Worm (Caenorhabditis elegans) whole organism, young adult: Measurements from ENCODE around the gene spe-51.
A peak's percentile ranks its signal among the peaks of the same experiment; 100 is the strongest.

Experiments used
- B0336.3 ChIP-seq: fragments of 200-800 bp; sonication (Bioruptor generic); IDR thresholded peaks from 2 replicates; pipeline ENCODE4 v1.3.6; 2022; ENCODE audit warnings: missing genetic modification characterization, missing compliant biosample characterization
- D2030.7 ChIP-seq: fragments of 200-800 bp; sonication (Bioruptor generic); IDR thresholded peaks from 2 replicates; pipeline ENCODE4 v1.3.6; 2022; ENCODE audit warnings: missing genetic modification reagents, missing genetic modification characterization, missing compliant biosample characterization
- F33H1.4 ChIP-seq: fragments of 200-800 bp; sonication (Bioruptor generic); IDR thresholded peaks from 2 replicates; pipeline ENCODE4 v1.3.6; 2022; ENCODE audit warnings: missing genetic modification reagents, missing genetic modification characterization, missing compliant biosample characterization
- F37B4.10 ChIP-seq: fragments of 200-800 bp; sonication (Bioruptor generic); IDR thresholded peaks from 2 replicates; pipeline ENCODE4 v1.3.6; 2022; ENCODE audit warnings: missing genetic modification characterization, missing compliant biosample characterization
- F49E8.2 ChIP-seq: sonication (generic microtip); optimal IDR thresholded peaks from 3 replicates; lab custom pipeline; 2017; ENCODE audit warnings: missing genetic modification characterization, mild to moderate bottlenecking, missing compliant biosample characterization, antibody characterized with exemption, moderate library complexity; ENCODE audit not compliant: insufficient read depth
- Y53G8AR.9 ChIP-seq: fragments of 200-800 bp; sonication (Bioruptor generic); conservative IDR thresholded peaks from 2 replicates; pipeline ENCODE4 v1.3.6; 2022; ENCODE audit warnings: missing genetic modification reagents, missing genetic modification characterization, missing compliant biosample characterization
- Y79H2A.3 ChIP-seq: fragments of 200-800 bp; sonication (Bioruptor generic); conservative IDR thresholded peaks from 2 replicates; pipeline ENCODE4 v1.3.6; 2022; ENCODE audit warnings: missing genetic modification reagents, missing genetic modification characterization, missing compliant biosample characterization
- atf-7 ChIP-seq: sonication (generic microtip); optimal IDR thresholded peaks from 2 replicates; lab custom pipeline; 2017; ENCODE audit warnings: mild to moderate bottlenecking, missing genetic modification characterization, missing compliant biosample characterization
- attf-6 ChIP-seq: fragments of 200-800 bp; sonication (Bioruptor generic); IDR thresholded peaks from 2 replicates; pipeline ENCODE4 v1.3.6; 2022; ENCODE audit warnings: missing genetic modification reagents, missing genetic modification characterization, missing compliant biosample characterization
- bed-2 ChIP-seq: fragments of 200-800 bp; sonication (Bioruptor generic); IDR thresholded peaks from 2 replicates; pipeline ENCODE4 v1.3.6; 2022; ENCODE audit warnings: missing genetic modification reagents, missing genetic modification characterization, missing compliant biosample characterization
- cebp-1 ChIP-seq, 2 experiments: fragments of 200-800 bp in 1 of 2; sonication (Bioruptor generic) in 1 of 2; sonication (generic microtip) in 1 of 2; IDR thresholded peaks in 1 of 2; optimal IDR thresholded peaks in 1 of 2; 2 replicates each; pipeline versions ENCODE4 v1.3.6 to Lab custom; 2017 to 2022; ENCODE audit warnings: missing compliant biosample characterization in 2 of 2, missing genetic modification characterization in 2 of 2, mild to moderate bottlenecking in 1 of 2, missing genetic modification reagents in 1 of 2, moderate library complexity in 1 of 2
- ceh-100 ChIP-seq: fragments of 200-800 bp; sonication (Bioruptor generic); IDR thresholded peaks from 2 replicates; pipeline ENCODE4 v1.3.6; 2022; ENCODE audit warnings: missing genetic modification reagents, missing genetic modification characterization, missing compliant biosample characterization
- ceh-91 ChIP-seq: fragments of 200-800 bp; sonication (Bioruptor generic); IDR thresholded peaks from 2 replicates; pipeline ENCODE4 v1.3.6; 2022; ENCODE audit warnings: missing genetic modification reagents, missing genetic modification characterization, missing compliant biosample characterization
- dox-1 ChIP-seq: fragments of 200-800 bp; sonication (Bioruptor generic); IDR thresholded peaks from 2 replicates; pipeline ENCODE4 v1.3.6; 2022; ENCODE audit warnings: missing genetic modification reagents, missing genetic modification characterization, missing compliant biosample characterization
- dpl-1 ChIP-seq: fragments of 150-350 bp; optimal IDR thresholded peaks from 2 replicates; lab custom pipeline; 2014; ENCODE audit warnings: missing biosample characterization, missing genetic modification reagents, missing genetic modification characterization
- gei-17 ChIP-seq: fragments of 200-800 bp; sonication (Bioruptor generic); optimal IDR thresholded peaks from 2 replicates; lab custom pipeline; 2018; ENCODE audit warnings: mild to moderate bottlenecking, missing genetic modification characterization, missing compliant biosample characterization
- hlh-12 ChIP-seq: sonication (generic microtip); optimal IDR thresholded peaks from 2 replicates; lab custom pipeline; 2016; ENCODE audit warnings: missing genetic modification characterization, missing compliant biosample characterization
- hmg-1.2 ChIP-seq: fragments of 200-800 bp; sonication (Bioruptor generic); IDR thresholded peaks from 2 replicates; pipeline ENCODE4 v1.3.6; 2022; ENCODE audit warnings: missing genetic modification reagents, missing genetic modification characterization, missing compliant biosample characterization
- hsf-1 ChIP-seq: fragments of 200-800 bp; sonication (Bioruptor generic); IDR thresholded peaks from 2 replicates; pipeline ENCODE4 v1.3.6; 2022; ENCODE audit warnings: missing genetic modification reagents, missing genetic modification characterization, missing compliant biosample characterization
- let-526 ChIP-seq: fragments of 200-800 bp; sonication (Bioruptor generic); IDR thresholded peaks from 2 replicates; pipeline ENCODE4 v1.3.6; 2022; ENCODE audit warnings: missing genetic modification reagents, missing genetic modification characterization, missing compliant biosample characterization
- let-607 ChIP-seq, 2 experiments: fragments of 200-800 bp in 1 of 2; sonication (Bioruptor generic) in 1 of 2; sonication (generic microtip) in 1 of 2; optimal IDR thresholded peaks; 2 replicates each; lab custom pipeline; 2016 to 2018; ENCODE audit warnings: mild to moderate bottlenecking in 2 of 2, missing compliant biosample characterization in 2 of 2, missing genetic modification characterization in 2 of 2, moderate library complexity in 2 of 2, missing genotype in 1 of 2
- lin-26 ChIP-seq: fragments of 200-800 bp; sonication (Bioruptor generic); IDR thresholded peaks from 2 replicates; pipeline ENCODE4 v1.3.6; 2022; ENCODE audit warnings: missing genetic modification reagents, missing genetic modification characterization, missing compliant biosample characterization
- lin-54 ChIP-seq: fragments of 200-800 bp; sonication (Bioruptor generic); optimal IDR thresholded peaks from 2 replicates; lab custom pipeline; 2018; ENCODE audit warnings: mild to moderate bottlenecking, missing genetic modification characterization, missing compliant biosample characterization
- lir-1 ChIP-seq: fragments of 200-800 bp; sonication (Bioruptor generic); conservative IDR thresholded peaks from 2 replicates; pipeline ENCODE4 v1.3.6; 2022; ENCODE audit warnings: missing genetic modification reagents, missing genetic modification characterization, missing compliant biosample characterization
- lsl-1 ChIP-seq: fragments of 200-800 bp; sonication (Bioruptor generic); optimal IDR thresholded peaks from 2 replicates; lab custom pipeline; 2018; ENCODE audit warnings: mild to moderate bottlenecking, missing genetic modification characterization, moderate library complexity, missing compliant biosample characterization
- lsy-27 ChIP-seq: sonication (generic microtip); optimal IDR thresholded peaks from 2 replicates; lab custom pipeline; 2017; ENCODE audit warnings: missing genetic modification characterization, mild to moderate bottlenecking, missing compliant biosample characterization, antibody characterized with exemption, missing genotype, borderline replicate concordance; ENCODE audit not compliant: insufficient read depth
- madf-3 ChIP-seq: fragments of 200-800 bp; sonication (Bioruptor generic); IDR thresholded peaks from 2 replicates; pipeline ENCODE4 v1.3.6; 2022; ENCODE audit warnings: missing genetic modification reagents, missing genetic modification characterization, missing compliant biosample characterization
- madf-6 ChIP-seq: fragments of 200-800 bp; sonication (Bioruptor generic); IDR thresholded peaks from 2 replicates; pipeline ENCODE4 v1.3.6; 2022; ENCODE audit warnings: missing genetic modification reagents, missing genetic modification characterization, missing compliant biosample characterization
- madf-8 ChIP-seq: fragments of 200-800 bp; sonication (Bioruptor generic); conservative IDR thresholded peaks from 2 replicates; pipeline ENCODE4 v1.3.6; 2022; ENCODE audit warnings: missing genetic modification reagents, missing genetic modification characterization, missing compliant biosample characterization
- mel-28 ChIP-seq: sonication (generic microtip); optimal IDR thresholded peaks from 2 replicates; lab custom pipeline; 2016; ENCODE audit warnings: borderline replicate concordance, mild to moderate bottlenecking, missing genetic modification characterization, missing compliant biosample characterization
- nfya-2 ChIP-seq: fragments of 200-800 bp; sonication (Bioruptor generic); IDR thresholded peaks from 2 replicates; pipeline ENCODE4 v1.3.6; 2022; ENCODE audit warnings: missing genetic modification reagents, missing genetic modification characterization, missing compliant biosample characterization
- nfyb-1 ChIP-seq: fragments of 200-800 bp; sonication (Bioruptor generic); IDR thresholded peaks from 2 replicates; pipeline ENCODE4 v1.3.6; 2022; ENCODE audit warnings: missing genetic modification reagents, missing genetic modification characterization, missing compliant biosample characterization
- rec-8 ChIP-seq, 2 experiments: sonication (generic microtip); optimal IDR thresholded peaks; 2 replicates each; lab custom pipeline; 2016; ENCODE audit warnings: mild to moderate bottlenecking in 2 of 2, missing genetic modification characterization in 2 of 2, missing genetic modification reagents in 2 of 2, missing genotype in 2 of 2, missing biosample characterization in 1 of 2, missing compliant biosample characterization in 1 of 2, moderate library complexity in 1 of 2
- rpc-1 ChIP-seq, 2 experiments: fragments of 150-350 bp in 1 of 2; sonication (generic microtip) in 1 of 2; optimal IDR thresholded peaks; 2 replicates each; lab custom pipeline; 2014 to 2018; ENCODE audit warnings: missing biosample characterization in 1 of 2, missing genetic modification characterization in 1 of 2, missing genetic modification reagents in 1 of 2, missing genotype in 1 of 2
- sdz-38 ChIP-seq: sonication (generic microtip); optimal IDR thresholded peaks from 2 replicates; lab custom pipeline; 2016; ENCODE audit warnings: missing genotype, missing genetic modification characterization, missing compliant biosample characterization
- sea-2 ChIP-seq: fragments of 200-800 bp; sonication (Bioruptor generic); IDR thresholded peaks from 2 replicates; pipeline ENCODE4 v1.3.6; 2022; ENCODE audit warnings: missing genetic modification characterization, missing compliant biosample characterization
- snpc-1.1 ChIP-seq: sonication (generic microtip); optimal IDR thresholded peaks from 2 replicates; lab custom pipeline; 2017; ENCODE audit warnings: missing genetic modification characterization, mild to moderate bottlenecking, missing compliant biosample characterization, antibody characterized with exemption, moderate library complexity, missing genotype, missing genetic modification reagents; ENCODE audit not compliant: insufficient read depth
- snpc-3.4 ChIP-seq: sonication (generic microtip); optimal IDR thresholded peaks from 2 replicates; lab custom pipeline; 2017; ENCODE audit warnings: missing genetic modification characterization, mild to moderate bottlenecking, missing compliant biosample characterization, antibody characterized with exemption, moderate library complexity, missing genotype, missing genetic modification reagents
- snpc-4 ChIP-seq, 5 experiments: fragments of 150-350 bp in 1 of 5; sonication (generic microtip) in 4 of 5; optimal IDR thresholded peaks; 2 replicates each; lab custom pipeline; 2014 to 2018; ENCODE audit warnings: missing genetic modification characterization in 5 of 5, missing biosample characterization in 3 of 5, antibody characterized with exemption in 2 of 5, mild to moderate bottlenecking in 2 of 5, missing compliant biosample characterization in 2 of 5, missing genotype in 2 of 5, moderate library complexity in 2 of 5, missing genetic modification reagents in 1 of 5
- ztf-18 ChIP-seq: sonication (generic microtip); optimal IDR thresholded peaks from 2 replicates; lab custom pipeline; 2016; ENCODE audit warnings: missing genotype, mild to moderate bottlenecking, missing genetic modification characterization, missing compliant biosample characterization
- ztf-28 ChIP-seq: fragments of 200-800 bp; sonication (Bioruptor generic); IDR thresholded peaks from 2 replicates; pipeline ENCODE4 v1.3.6; 2022; ENCODE audit warnings: missing genetic modification reagents, missing genetic modification characterization, missing compliant biosample characterization

spe-51 gene

ce11 chrIV:4742480-4742879 lies 49.9 kb downstream of the spe-51 start:
- no peak for TF ChIP-seq hlh-12 (tag; lab: Kevin White, UChicago)
- no peak for TF ChIP-seq dpl-1
- no peak for TF ChIP-seq F49E8.2
- TF ChIP-seq ceh-91 (GFP tag; lab: Robert Waterston, UW): no peak
- TF ChIP-seq nfya-2 (GFP tag; lab: Robert Waterston, UW): no peak
- TF ChIP-seq ztf-28: no peak
- no peak for TF ChIP-seq nfyb-1 (GFP tag; lab: Robert Waterston, UW)
- TF ChIP-seq sea-2 (GFP tag; lab: Robert Waterston, UW): no peak
- TF ChIP-seq snpc-3.4: no peak
- TF ChIP-seq Y79H2A.3 (GFP tag; lab: Robert Waterston, UW): no peak
- TF ChIP-seq, all 124 proteins: peak for 0

ce11 chrIV:4744167-4744566 lies 51.6 kb downstream of the spe-51 start, which contains the start of gene hoe-1:
hoe-1 (minus strand) TSS chrIV:4744267.
- no peak for TF ChIP-seq let-526 (GFP tag; lab: Robert Waterston, UW)
- 0 out of 2 replicates have a peak, but pooled peaks have one; percentile 32 for TF ChIP-seq ceh-100
- TF ChIP-seq rec-8 (tag; optimal IDR thresholded peaks at IDR 0.05; lab: Kevin White, UChicago): no peak
- no peak for TF ChIP-seq madf-3
- no peak for TF ChIP-seq ztf-28
- TF ChIP-seq ztf-18 (tag; lab: Kevin White, UChicago): peak; percentile 70
- TF ChIP-seq D2030.7 (GFP tag; lab: Robert Waterston, UW): no peak
- peak; percentile 26 for TF ChIP-seq F49E8.2
- TF ChIP-seq attf-6 (GFP tag; lab: Robert Waterston, UW): peak; percentile 8; the same call in 1 of the 2 replicates
- 0 out of 2 replicates have a peak, but pooled peaks have one; percentile 34 for TF ChIP-seq hsf-1 (GFP tag; lab: Robert Waterston, UW)
- TF ChIP-seq madf-6 (GFP tag; lab: Robert Waterston, UW): 0 out of 2 replicates have a peak, but pooled peaks have one; percentile 10
- TF ChIP-seq snpc-4 (GFP tag; optimal IDR thresholded peaks at IDR 0.05; lab: Kevin White, UChicago): no peak
- TF ChIP-seq snpc-4 (tag; optimal IDR thresholded peaks at IDR 0.05; lab: Kevin White, UChicago): peak in 1 of 4 experiments; percentile 42
- TF ChIP-seq mel-28 (tag; lab: Kevin White, UChicago): no peak
- 0 out of 2 replicates have a peak, but pooled peaks have one; percentile 48 for TF ChIP-seq lin-26 (GFP tag; lab: Robert Waterston, UW)
- 0 out of 2 replicates have a peak, but pooled peaks have one; percentile 64 for TF ChIP-seq Y53G8AR.9
- TF ChIP-seq sdz-38 (tag; lab: Kevin White, UChicago): no peak
- TF ChIP-seq snpc-3.4: peak; percentile 50

ce11 chrIV:4745422-4745821 lies 52.9 kb downstream of the spe-51 start, which contains the start of gene timm-17B.1:
timm-17B.1 (minus strand) TSS chrIV:4745492.
- peak; percentile 19 for TF ChIP-seq snpc-3.4
- no peak for TF ChIP-seq dpl-1
- no peak for TF ChIP-seq bed-2 (GFP tag; lab: Robert Waterston, UW)
- peak; percentile 62 for TF ChIP-seq F33H1.4 (GFP tag; lab: Robert Waterston, UW)
- peak; percentile 58 for TF ChIP-seq snpc-1.1 (tag; lab: Kevin White, UChicago)
- no peak for TF ChIP-seq madf-3
- TF ChIP-seq let-607 (tag; optimal IDR thresholded peaks at IDR 0.05; lab: Kevin White, UChicago): peak in 1 of 2 experiments; percentile 14
- TF ChIP-seq B0336.3 (GFP tag; lab: Robert Waterston, UW): 0 out of 2 replicates have a peak, but pooled peaks have one; percentile 50
- TF ChIP-seq ztf-28: no peak
- TF ChIP-seq lsy-27 (tag; lab: Kevin White, UChicago): no peak
- peak; percentile 67 for TF ChIP-seq lin-54 (GFP tag; lab: Kevin White, UChicago)
- no peak for TF ChIP-seq rpc-1 (optimal IDR thresholded peaks at IDR 0.05; lab: Kevin White, UChicago)
- TF ChIP-seq rpc-1 (tag; optimal IDR thresholded peaks at IDR 0.05; lab: Kevin White, UChicago): no peak
- no peak for TF ChIP-seq atf-7 (tag; lab: Kevin White, UChicago)
- no peak for TF ChIP-seq Y79H2A.3 (GFP tag; lab: Robert Waterston, UW)
- TF ChIP-seq F37B4.10 (GFP tag; lab: Robert Waterston, UW): no peak
- peak; percentile 39; the same call in 1 of the 2 replicates for TF ChIP-seq ceh-100
- no peak for TF ChIP-seq lir-1
- TF ChIP-seq nfyb-1 (GFP tag; lab: Robert Waterston, UW): 0 out of 2 replicates have a peak, but pooled peaks have one; percentile 68
- TF ChIP-seq gei-17 (GFP tag; lab: Kevin White, UChicago): no peak
- TF ChIP-seq cebp-1 (GFP tag; IDR thresholded peaks at IDR 0.05; lab: Robert Waterston, UW): no peak
- peak; percentile 62 for TF ChIP-seq cebp-1 (tag; optimal IDR thresholded peaks at IDR 0.05; lab: Kevin White, UChicago)
- peak; percentile 10; the same call in 1 of the 2 replicates for TF ChIP-seq madf-8 (GFP tag; lab: Robert Waterston, UW)
- TF ChIP-seq dox-1 (GFP tag; lab: Robert Waterston, UW): peak; percentile 68
- TF ChIP-seq hmg-1.2 (GFP tag; lab: Robert Waterston, UW): peak; percentile 41
- TF ChIP-seq lsl-1: peak; percentile 54
